Fruit fly (Drosophila melanogaster) whole organism, embryonic: Measurements from ENCODE around the gene Acbp6.

Experiments
- Antp ChIP-seq: fragments of 200-800 bp; sonication (Bioruptor generic); optimal IDR thresholded peaks from 3 replicates; lab custom pipeline; 2016; ENCODE audit warnings: missing biosample characterization, missing genetic modification characterization
- B-H2 ChIP-seq: fragments of 200-800 bp; sonication (Bioruptor generic); optimal IDR thresholded peaks from 2 replicates; lab custom pipeline; 2018; ENCODE audit warnings: missing biosample characterization, mild to moderate bottlenecking, missing genetic modification characterization
- BEAF-32 ChIP-seq: fragments of 200-800 bp; sonication (Bioruptor generic); optimal IDR thresholded peaks from 3 replicates; lab custom pipeline; 2017; ENCODE audit warnings: missing biosample characterization, missing genetic modification characterization, mild to moderate bottlenecking, moderate library complexity, missing genetic modification reagents
- CG12155 ChIP-seq: fragments of 200-800 bp; sonication (Bioruptor generic); optimal IDR thresholded peaks from 3 replicates; lab custom pipeline; 2016; ENCODE audit warnings: missing biosample characterization, missing genetic modification characterization
- CG12659 ChIP-seq: fragments of 200-800 bp; sonication (Bioruptor generic); optimal IDR thresholded peaks from 3 replicates; lab custom pipeline; 2017; ENCODE audit warnings: mild to moderate bottlenecking, missing biosample characterization, missing genetic modification reagents, missing genetic modification characterization
- CG12769 ChIP-seq: fragments of 200-800 bp; sonication (Bioruptor generic); optimal IDR thresholded peaks from 2 replicates; lab custom pipeline; 2019; ENCODE audit warnings: missing biosample characterization, mild to moderate bottlenecking, missing genetic modification characterization, moderate library complexity
- CG13424 ChIP-seq: fragments of 200-800 bp; sonication (Bioruptor generic); optimal IDR thresholded peaks from 2 replicates; lab custom pipeline; 2019; ENCODE audit warnings: missing biosample characterization, mild to moderate bottlenecking, missing genetic modification characterization, moderate library complexity
- CG14860 ChIP-seq: fragments of 200-800 bp; sonication (Bioruptor generic); IDR thresholded peaks from 3 replicates; pipeline ENCODE4 v1.3.6; 2022; ENCODE audit warnings: missing biosample characterization, missing genetic modification characterization; ENCODE audit not compliant: partially characterized antibody
- CG15601 ChIP-seq: fragments of 200-800 bp; sonication (Bioruptor generic); optimal IDR thresholded peaks from 3 replicates; lab custom pipeline; 2019; ENCODE audit warnings: missing biosample characterization, mild to moderate bottlenecking, missing genetic modification characterization, moderate library complexity
- CG1603 ChIP-seq: fragments of 200-800 bp; sonication (Bioruptor generic); optimal IDR thresholded peaks from 2 replicates; lab custom pipeline; 2019; ENCODE audit warnings: missing biosample characterization, mild to moderate bottlenecking, missing genetic modification characterization, moderate library complexity
- CG18011 ChIP-seq: fragments of 200-800 bp; sonication (Bioruptor generic); optimal IDR thresholded peaks from 2 replicates; lab custom pipeline; 2017; ENCODE audit warnings: missing biosample characterization, missing genetic modification characterization, mild to moderate bottlenecking, moderate library complexity, missing genotype
- CG18599 ChIP-seq: fragments of 200-800 bp; sonication (Bioruptor generic); optimal IDR thresholded peaks from 3 replicates; lab custom pipeline; 2017; ENCODE audit warnings: missing biosample characterization, missing genetic modification characterization, mild to moderate bottlenecking, moderate library complexity, missing genetic modification reagents
- CG2116 ChIP-seq: fragments of 200-800 bp; sonication (Bioruptor generic); optimal IDR thresholded peaks from 3 replicates; lab custom pipeline; 2018; ENCODE audit warnings: missing biosample characterization, mild to moderate bottlenecking, missing genetic modification characterization
- CG31224 ChIP-seq: fragments of 200-800 bp; sonication (Bioruptor generic); IDR thresholded peaks from 2 replicates; pipeline ENCODE4 v1.3.6; 2022; ENCODE audit warnings: missing biosample characterization, missing genetic modification characterization
- CG34224 ChIP-seq: fragments of 200-800 bp; sonication (Bioruptor generic); IDR thresholded peaks from 3 replicates; pipeline ENCODE4 v1.3.6; 2022; ENCODE audit warnings: missing biosample characterization, missing genetic modification characterization; ENCODE audit not compliant: partially characterized antibody
- CG3847 ChIP-seq: fragments of 200-800 bp; sonication (Bioruptor generic); IDR thresholded peaks from 2 replicates; pipeline ENCODE4 v1.3.6; 2022; ENCODE audit warnings: missing biosample characterization, missing genetic modification characterization
- CG5953 ChIP-seq: fragments of 200-800 bp; sonication (Bioruptor generic); IDR thresholded peaks from 2 replicates; pipeline ENCODE4 v1.3.6; 2022; ENCODE audit warnings: missing biosample characterization, missing genetic modification characterization
- CG8765 ChIP-seq: fragments of 200-800 bp; sonication (Bioruptor generic); IDR thresholded peaks from 2 replicates; pipeline ENCODE4 v1.3.6; 2022; ENCODE audit warnings: missing biosample characterization, missing genetic modification characterization
- CG9797 ChIP-seq: fragments of 200-800 bp; sonication (Bioruptor generic); optimal IDR thresholded peaks from 3 replicates; lab custom pipeline; 2018; ENCODE audit warnings: missing biosample characterization, mild to moderate bottlenecking, missing genetic modification characterization
- CG9876 ChIP-seq: fragments of 200-800 bp; sonication (Bioruptor generic); optimal IDR thresholded peaks from 2 replicates; lab custom pipeline; 2016; ENCODE audit warnings: missing biosample characterization, missing genetic modification characterization
- Dll ChIP-seq: fragments of 200-800 bp; sonication (Bioruptor generic); IDR thresholded peaks from 4 replicates; pipeline ENCODE4 v1.3.6; 2022; ENCODE audit warnings: missing biosample characterization, missing genetic modification characterization; ENCODE audit not compliant: partially characterized antibody
- Dp ChIP-seq: fragments of 200-800 bp; sonication (Bioruptor generic); optimal IDR thresholded peaks from 2 replicates; lab custom pipeline; 2018; ENCODE audit warnings: missing biosample characterization, mild to moderate bottlenecking, missing genetic modification characterization, moderate library complexity
- Elba2 ChIP-seq: fragments of 200-800 bp; sonication (Bioruptor generic); optimal IDR thresholded peaks from 3 replicates; lab custom pipeline; 2016; ENCODE audit warnings: missing biosample characterization, missing genetic modification characterization
- Ets97D ChIP-seq: fragments of 200-800 bp; sonication (Bioruptor generic); optimal IDR thresholded peaks from 3 replicates; lab custom pipeline; 2016; ENCODE audit warnings: missing biosample characterization, missing genetic modification characterization
- HLH4C ChIP-seq: fragments of 200-800 bp; sonication (Bioruptor generic); IDR thresholded peaks from 3 replicates; pipeline ENCODE4 v1.3.6; 2022; ENCODE audit warnings: missing biosample characterization, missing genetic modification characterization; ENCODE audit not compliant: partially characterized antibody
- Lhr ChIP-seq: fragments of 200-800 bp; sonication (Bioruptor generic); optimal IDR thresholded peaks from 3 replicates; lab custom pipeline; 2017; ENCODE audit warnings: mild to moderate bottlenecking, missing biosample characterization, missing genetic modification reagents, missing genetic modification characterization
- Myb ChIP-seq: fragments of 200-800 bp; sonication (Bioruptor generic); optimal IDR thresholded peaks from 2 replicates; lab custom pipeline; 2016; ENCODE audit warnings: missing biosample characterization, missing genetic modification characterization
- Side ChIP-seq: fragments of 200-800 bp; sonication (Bioruptor generic); optimal IDR thresholded peaks from 2 replicates; lab custom pipeline; 2016; ENCODE audit warnings: missing biosample characterization, missing genetic modification characterization
- Sin3A ChIP-seq: fragments of >200 bp; optimal IDR thresholded peaks from 2 replicates; lab custom pipeline; 2018
- Sry-δ ChIP-seq: fragments of 200-800 bp; sonication (Bioruptor generic); optimal IDR thresholded peaks from 2 replicates; lab custom pipeline; 2016; ENCODE audit warnings: missing biosample characterization, missing genetic modification characterization
- Xbp1 ChIP-seq: fragments of 200-800 bp; sonication (Bioruptor generic); optimal IDR thresholded peaks from 3 replicates; lab custom pipeline; 2016; ENCODE audit warnings: missing biosample characterization, mild to moderate bottlenecking, missing genetic modification characterization
- dpn ChIP-seq, 2 experiments: fragments of 200-800 bp; sonication (Bioruptor generic); optimal IDR thresholded peaks; 3 replicates each; lab custom pipeline; 2016; ENCODE audit warnings: missing biosample characterization in 2 of 2, missing genetic modification characterization in 2 of 2
- ewg ChIP-seq: fragments of 200-800 bp; sonication (Bioruptor generic); optimal IDR thresholded peaks from 3 replicates; lab custom pipeline; 2017; ENCODE audit warnings: mild to moderate bottlenecking, missing biosample characterization, missing genetic modification reagents, missing genetic modification characterization
- fd3F ChIP-seq: fragments of 200-800 bp; sonication (Bioruptor generic); optimal IDR thresholded peaks from 2 replicates; lab custom pipeline; 2018; ENCODE audit warnings: missing biosample characterization, mild to moderate bottlenecking, missing genetic modification characterization, moderate library complexity
- fd64A ChIP-seq: fragments of 200-800 bp; sonication (Bioruptor generic); optimal IDR thresholded peaks from 3 replicates; lab custom pipeline; 2018; ENCODE audit warnings: missing biosample characterization, mild to moderate bottlenecking, missing genetic modification characterization
- fru ChIP-seq: fragments of >200 bp; optimal IDR thresholded peaks from 2 replicates; lab custom pipeline; 2017
- gsb-n ChIP-seq: fragments of 200-800 bp; sonication (Bioruptor generic); optimal IDR thresholded peaks from 3 replicates; lab custom pipeline; 2018; ENCODE audit warnings: missing biosample characterization, mild to moderate bottlenecking, missing genetic modification characterization
- ken ChIP-seq: fragments of 200-800 bp; sonication (Bioruptor generic); IDR thresholded peaks from 3 replicates; pipeline ENCODE4 v1.3.6; 2022; ENCODE audit warnings: missing biosample characterization, missing genetic modification characterization
- knrl ChIP-seq: fragments of 200-800 bp; sonication (Bioruptor generic); IDR thresholded peaks from 3 replicates; pipeline ENCODE4 v1.3.6; 2022; ENCODE audit warnings: missing biosample characterization, missing genetic modification characterization; ENCODE audit not compliant: partially characterized antibody
- nerfin-2 ChIP-seq: fragments of 200-800 bp; sonication (Bioruptor generic); IDR thresholded peaks from 2 replicates; pipeline ENCODE4 v1.3.6; 2022; ENCODE audit warnings: missing biosample characterization, missing genetic modification characterization; ENCODE audit not compliant: partially characterized antibody
- pb ChIP-seq: fragments of 200-800 bp; sonication (Bioruptor generic); optimal IDR thresholded peaks from 3 replicates; lab custom pipeline; 2016; ENCODE audit warnings: missing biosample characterization, missing genetic modification characterization
- phol ChIP-seq: fragments of 200-800 bp; sonication (Bioruptor generic); optimal IDR thresholded peaks from 3 replicates; lab custom pipeline; 2018; ENCODE audit warnings: missing biosample characterization, mild to moderate bottlenecking, missing genetic modification characterization, moderate library complexity
- pnt ChIP-seq: fragments of 200-800 bp; sonication (Bioruptor generic); optimal IDR thresholded peaks from 3 replicates; lab custom pipeline; 2016; ENCODE audit warnings: missing biosample characterization, missing genetic modification characterization
- run ChIP-seq: fragments of 200-800 bp; sonication (Bioruptor generic); optimal IDR thresholded peaks from 3 replicates; lab custom pipeline; 2018; ENCODE audit warnings: missing biosample characterization, mild to moderate bottlenecking, missing genetic modification characterization
- sna ChIP-seq: fragments of 200-800 bp; sonication (Bioruptor generic); IDR thresholded peaks from 2 replicates; pipeline ENCODE4 v1.3.6; 2022; ENCODE audit warnings: missing biosample characterization, missing genetic modification characterization; ENCODE audit not compliant: partially characterized antibody
- sug ChIP-seq: fragments of 200-800 bp; optimal IDR thresholded peaks from 2 replicates; lab custom pipeline; 2019; ENCODE audit warnings: missing biosample characterization, mild to moderate bottlenecking, missing genetic modification characterization, moderate library complexity
- trem ChIP-seq: fragments of 200-800 bp; optimal IDR thresholded peaks from 3 replicates; lab custom pipeline; 2019; ENCODE audit warnings: missing biosample characterization, mild to moderate bottlenecking, missing genetic modification characterization, moderate library complexity
- tx ChIP-seq: fragments of 200-800 bp; sonication (Bioruptor generic); optimal IDR thresholded peaks from 2 replicates; lab custom pipeline; 2016; ENCODE audit warnings: missing biosample characterization, missing genetic modification characterization
- vnd ChIP-seq: fragments of 200-800 bp; sonication (Bioruptor generic); IDR thresholded peaks from 3 replicates; pipeline ENCODE4 v1.3.6; 2022; ENCODE audit warnings: missing biosample characterization, missing genetic modification characterization; ENCODE audit not compliant: partially characterized antibody

Acbp6 gene

DNA sequence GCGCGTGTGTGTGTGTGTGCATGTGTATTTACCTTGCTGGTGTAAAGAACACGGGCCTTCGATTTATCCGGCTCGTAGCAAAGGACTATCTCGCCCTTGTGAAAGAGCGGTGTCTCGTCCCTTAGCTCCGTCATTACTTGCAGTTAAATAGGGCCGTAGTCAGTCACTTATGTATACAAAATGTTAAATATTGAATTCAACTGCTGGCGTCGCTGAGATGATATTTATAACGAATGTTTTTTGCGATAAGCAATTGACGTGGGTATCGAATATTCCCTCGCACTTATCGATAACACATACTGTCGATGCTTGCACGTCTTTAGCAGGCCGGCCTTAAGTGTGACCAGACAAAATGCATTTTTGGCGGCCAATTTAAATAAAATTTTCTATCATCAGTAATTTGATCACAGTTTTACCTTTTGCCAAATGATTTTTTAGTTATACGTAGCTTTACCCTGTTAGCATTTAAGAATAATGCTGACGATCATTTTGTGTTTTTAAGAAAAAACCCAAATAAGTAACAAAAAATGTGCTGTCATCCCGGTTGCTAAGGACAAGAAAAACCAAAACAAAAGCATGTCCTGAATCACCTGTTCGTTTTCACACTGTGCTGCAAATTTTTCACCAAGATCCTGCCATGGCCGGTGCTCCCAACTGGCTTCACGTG, 3.3 kb upstream of the Acbp6 start, which contains the start of the genes msl-3 and BBS1:
TSS of gene msl-3 (minus strand) at position 245 of the 667 bp plus-strand sequence.
TSS of gene BBS1 (plus strand) at position 617 of the 667 bp plus-strand sequence.
- peak; percentile 23 for TF ChIP-seq Ets97D
- TF ChIP-seq phol (tag; lab: Kevin White, UChicago) = peak; percentile 28
- TF ChIP-seq Myb (GFP tag; lab: Kevin White, UChicago) = peak; percentile 84
- TF ChIP-seq Lhr (GFP tag; lab: Kevin White, UChicago) = peak; percentile 28
- TF ChIP-seq Dp (GFP tag; lab: Kevin White, UChicago) = peak; percentile 95
- peak; percentile 71 for TF ChIP-seq BEAF-32
- no peak for TF ChIP-seq fru (lab: Kevin White, UChicago)
- peak; percentile 86 for TF ChIP-seq CG9797 (GFP tag; lab: Kevin White, UChicago)
- no peak for TF ChIP-seq CG8765
- peak; percentile 59 for TF ChIP-seq knrl (GFP tag; lab: Robert Waterston, UW)
- TF ChIP-seq gsb-n (tag; lab: Kevin White, UChicago) = no peak
- TF ChIP-seq Antp = no peak
- no peak for TF ChIP-seq CG5953 (GFP tag; lab: Robert Waterston, UW)
- peak; percentile 60; the same call in 2 of the 3 replicates for TF ChIP-seq CG14860 (GFP tag; lab: Robert Waterston, UW)
- no peak for TF ChIP-seq run (tag; lab: Kevin White, UChicago)
- no peak for TF ChIP-seq B-H2
- TF ChIP-seq ken (GFP tag; lab: Robert Waterston, UW) = no peak
- peak; percentile 47 for TF ChIP-seq ewg (GFP tag; lab: Kevin White, UChicago)
- TF ChIP-seq HLH4C = peak; percentile 81
- TF ChIP-seq sna (GFP tag; lab: Robert Waterston, UW) = peak; percentile 29; the same call in 1 of the 2 replicates
- no peak for TF ChIP-seq Side
- peak; percentile 22 for TF ChIP-seq sug
- no peak for TF ChIP-seq dpn (GFP tag; optimal IDR thresholded peaks at IDR 0.05; lab: Kevin White, UChicago)
- TF ChIP-seq CG12155 (GFP tag; lab: Kevin White, UChicago) = no peak
- no peak for TF ChIP-seq pnt (GFP tag; lab: Kevin White, UChicago)
- TF ChIP-seq CG3847 (GFP tag; lab: Robert Waterston, UW) = no peak
- no peak for TF ChIP-seq nerfin-2 (GFP tag; lab: Robert Waterston, UW)
- peak; percentile 79 for TF ChIP-seq Dll (GFP tag; lab: Robert Waterston, UW)
- TF ChIP-seq Xbp1 (GFP tag; lab: Kevin White, UChicago) = no peak
- peak; percentile 88 for TF ChIP-seq CG2116 (GFP tag; lab: Kevin White, UChicago)
- peak; percentile 69 for TF ChIP-seq CG34224 (GFP tag; lab: Robert Waterston, UW)
- no peak for TF ChIP-seq tx (GFP tag; lab: Kevin White, UChicago)
- TF ChIP-seq CG15601 (tag; lab: Kevin White, UChicago) = peak; percentile 66
- TF ChIP-seq Sry-δ (GFP tag; lab: Kevin White, UChicago) = peak; percentile 97
- no peak for TF ChIP-seq CG18599
- no peak for TF ChIP-seq CG9876 (GFP tag; lab: Kevin White, UChicago)
- no peak for TF ChIP-seq CG13424 (tag; lab: Kevin White, UChicago)
- TF ChIP-seq CG31224 (GFP tag; lab: Robert Waterston, UW) = no peak
- TF ChIP-seq Elba2 (GFP tag; lab: Kevin White, UChicago) = no peak
- TF ChIP-seq CG18011 (GFP tag; lab: Kevin White, UChicago) = no peak
- TF ChIP-seq CG12769 = no peak
- TF ChIP-seq vnd (GFP tag; lab: Robert Waterston, UW) = peak; percentile 40; the same call in 1 of the 3 replicates
- no peak for TF ChIP-seq fd64A (GFP tag; lab: Kevin White, UChicago)
- TF ChIP-seq Sin3A (lab: Kevin White, UChicago) = peak; percentile 64
- TF ChIP-seq CG1603 = peak; percentile 71
- TF ChIP-seq CG12659 = peak; percentile 56
- no peak for TF ChIP-seq pb (GFP tag; lab: Kevin White, UChicago)
- TF ChIP-seq trem (tag; lab: Kevin White, UChicago) = peak; percentile 76
- TF ChIP-seq fd3F = no peak
